Fruit fly (Drosophila melanogaster) whole organism, wandering third instar larva: ENCODE data around the gene ps.
A peak's percentile ranks its signal among the peaks of the same experiment; 100 is the strongest.

Source experiments
- GATAd ChIP-seq: sonication (Bioruptor generic); optimal IDR thresholded peaks from 2 replicates; lab custom pipeline; 2016; ENCODE audit warnings: missing biosample characterization, missing genetic modification characterization
- Hr78 ChIP-seq: fragments of >200 bp; optimal IDR thresholded peaks from 2 replicates; lab custom pipeline; 2017; ENCODE audit warnings: missing biosample characterization, missing genetic modification characterization
- N ChIP-seq: fragments of >200 bp; optimal IDR thresholded peaks from 2 replicates; lab custom pipeline; 2018; ENCODE audit warnings: missing biosample characterization, missing external identifiers, missing genetic modification characterization
- br ChIP-seq: fragments of 200-800 bp; sonication (Bioruptor generic); optimal IDR thresholded peaks from 2 replicates; lab custom pipeline; 2016; ENCODE audit warnings: missing biosample characterization, missing genetic modification characterization
- brk ChIP-seq: fragments of 200-800 bp; sonication (Bioruptor generic); optimal IDR thresholded peaks from 2 replicates; lab custom pipeline; 2016; ENCODE audit warnings: missing biosample characterization, mild to moderate bottlenecking, missing genetic modification characterization
- h ChIP-seq: fragments of 200-800 bp; sonication (Bioruptor generic); optimal IDR thresholded peaks from 3 replicates; lab custom pipeline; 2016; ENCODE audit warnings: missing biosample characterization, mild to moderate bottlenecking, missing genetic modification characterization
- psq ChIP-seq: fragments of 200-800 bp; sonication (Bioruptor generic); optimal IDR thresholded peaks from 3 replicates; lab custom pipeline; 2017; ENCODE audit warnings: missing biosample characterization, mild to moderate bottlenecking, missing genetic modification characterization, moderate library complexity
- usp ChIP-seq: fragments of >200 bp; optimal IDR thresholded peaks from 2 replicates; lab custom pipeline; 2017; ENCODE audit warnings: missing biosample characterization, missing genetic modification characterization
- woc ChIP-seq: sonication (Bioruptor generic); optimal IDR thresholded peaks from 2 replicates; lab custom pipeline; 2016; ENCODE audit warnings: missing biosample characterization, mild to moderate bottlenecking, missing genetic modification characterization

dm6 chr3R:9420439-9421234 lies 2.9 kb downstream of the ps start:
- TF ChIP-seq GATAd (GFP tag; lab: Kevin White, UChicago) (no peak), h (GFP tag; lab: Kevin White, UChicago) (no peak), Hr78 (GFP tag; lab: Kevin White, UChicago) (no peak), usp (GFP tag; lab: Kevin White, UChicago) (no peak), N (GFP tag; lab: Kevin White, UChicago) (no peak), br (GFP tag; lab: Kevin White, UChicago) (no peak), woc (GFP tag; lab: Kevin White, UChicago) (no peak), psq (GFP tag; lab: Kevin White, UChicago) (peak; percentile 2), brk (GFP tag; lab: Kevin White, UChicago) (no peak)
